Worm (Caenorhabditis elegans) whole organism, L3 larva: ENCODE data around the gene srj-57.

Experiments
- ceh-16 ChIP-seq: sonication (generic microtip); optimal IDR thresholded peaks from 2 replicates; lab custom pipeline; 2017; ENCODE audit warnings: missing biosample characterization, missing genetic modification characterization
- daf-12 ChIP-seq: fragments of 150-350 bp; optimal IDR thresholded peaks from 2 replicates; lab custom pipeline; 2014; ENCODE audit warnings: missing biosample characterization, missing genetic modification reagents, missing genetic modification characterization
- elt-1 ChIP-seq: fragments of 150-350 bp; optimal IDR thresholded peaks from 2 replicates; lab custom pipeline; 2014; ENCODE audit warnings: missing biosample characterization, missing genetic modification characterization
- elt-3 ChIP-seq, 3 experiments: fragments of 150-350 bp in 1 of 3; sonication (generic microtip) in 2 of 3; optimal IDR thresholded peaks; 2 replicates in 2 of 3; 4 replicates in 1 of 3; lab custom pipeline; 2014 to 2017; ENCODE audit warnings: missing biosample characterization in 3 of 3, missing genetic modification characterization in 3 of 3
- eor-1 ChIP-seq, 2 experiments: fragments of 150-350 bp; optimal IDR thresholded peaks; 2 replicates each; lab custom pipeline; 2014 to 2018; ENCODE audit warnings: missing biosample characterization in 2 of 2, missing genetic modification characterization in 2 of 2
- mdl-1 ChIP-seq: fragments of 150-350 bp; optimal IDR thresholded peaks from 2 replicates; lab custom pipeline; 2014; ENCODE audit warnings: missing biosample characterization, missing genetic modification characterization
- nhr-23 ChIP-seq: fragments of 150-350 bp; optimal IDR thresholded peaks from 2 replicates; lab custom pipeline; 2014; ENCODE audit warnings: missing biosample characterization, missing genetic modification reagents, missing genetic modification characterization
- nhr-237 ChIP-seq: fragments of 150-350 bp; optimal IDR thresholded peaks from 2 replicates; lab custom pipeline; 2014; ENCODE audit warnings: missing biosample characterization, missing genetic modification characterization
- ztf-11 ChIP-seq: fragments of 150-350 bp; optimal IDR thresholded peaks from 2 replicates; lab custom pipeline; 2014; ENCODE audit warnings: missing biosample characterization, missing genetic modification characterization
- ztf-4 ChIP-seq: fragments of 150-350 bp; optimal IDR thresholded peaks from 2 replicates; lab custom pipeline; 2014; ENCODE audit warnings: missing biosample characterization, missing genetic modification characterization

DNA sequence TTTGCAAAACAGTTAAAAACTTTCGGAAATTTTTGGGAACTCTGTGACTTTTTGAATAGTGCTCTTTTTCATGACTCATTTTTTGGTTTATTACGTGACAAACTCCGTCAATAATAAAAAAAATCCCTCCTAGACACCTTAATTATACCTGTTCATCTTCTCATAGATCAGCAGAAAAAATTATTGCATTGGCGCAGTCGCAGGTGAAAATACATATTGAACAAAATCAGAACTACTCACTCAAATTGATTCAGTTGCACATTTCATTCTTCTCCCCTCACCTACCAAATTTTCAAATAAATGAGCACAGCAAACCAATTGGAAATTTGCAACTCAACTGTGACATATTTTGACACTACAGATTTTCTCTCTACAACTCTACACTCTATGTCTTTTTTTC, 37.6 kb upstream of the srj-57 start, which contains the start of gene srh-127:
- TF ChIP-seq eor-1 (tag; optimal IDR thresholded peaks at IDR 0.05; lab: Kevin White, UChicago) = no peak
- TF ChIP-seq mdl-1 = no peak
- no peak for TF ChIP-seq daf-12 (tag; lab: Kevin White, UChicago)
- TF ChIP-seq nhr-237 = no peak
- no peak for TF ChIP-seq ztf-11 (tag; lab: Kevin White, UChicago)
- no peak for TF ChIP-seq ceh-16
- TF ChIP-seq nhr-23 = no peak
- TF ChIP-seq ztf-4 (tag; lab: Kevin White, UChicago) = no peak
- TF ChIP-seq elt-1 (tag; lab: Kevin White, UChicago) = no peak
- TF ChIP-seq elt-3 (tag; optimal IDR thresholded peaks at IDR 0.05; lab: Kevin White, UChicago) = no peak
